Fruit fly (Drosophila melanogaster) S2 (cell line): ENCODE results near the gene Cox17.

Experiments used
- CG8478 ChIP-seq: fragments of >200 bp; optimal IDR thresholded peaks from 2 replicates; lab custom pipeline; 2018
- CTCF ChIP-seq, 2 experiments: fragments of >200 bp; optimal IDR thresholded peaks; 2 replicates each; lab custom pipeline; 2018

DNA sequence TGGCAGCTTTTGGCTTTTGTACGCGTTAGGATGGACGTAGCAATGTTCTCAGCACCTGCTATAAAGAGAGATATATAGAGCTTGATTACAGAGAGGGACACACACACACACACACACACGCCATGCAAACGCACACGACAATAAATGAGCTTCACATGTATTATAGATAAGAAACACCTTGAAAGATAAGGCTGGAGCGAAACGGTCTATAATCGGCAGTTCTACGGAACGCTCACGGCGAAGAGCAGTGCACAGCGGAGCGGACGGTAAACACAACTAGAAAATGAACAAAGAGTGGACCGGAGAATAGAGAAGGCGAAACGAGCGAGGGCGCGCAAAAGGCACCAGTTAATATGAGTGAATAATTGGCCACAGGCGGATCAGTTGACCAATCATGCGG is 35.8 kb downstream of the Cox17 start:
- TF ChIP-seq CG8478 (lab: Kevin White, UChicago) = no peak
- TF ChIP-seq CTCF (optimal IDR thresholded peaks at IDR 0.05; lab: Kevin White, UChicago) = no peak
